Worm (Caenorhabditis elegans) whole organism, mixed stage, embryonic: ENCODE measurements around the gene F20D6.10.

ENCODE experiments used
- M03D4.4 ChIP-seq: sonication (generic microtip); optimal IDR thresholded peaks from 2 replicates; lab custom pipeline; 2017; ENCODE audit warnings: mild to moderate bottlenecking, missing genetic modification characterization, missing compliant biosample characterization
- blmp-1 ChIP-seq: fragments of 150-350 bp; optimal IDR thresholded peaks from 2 replicates; lab custom pipeline; 2014; ENCODE audit warnings: missing biosample characterization, missing genetic modification characterization
- lsy-2 ChIP-seq: fragments of 150-350 bp; optimal IDR thresholded peaks from 2 replicates; lab custom pipeline; 2014; ENCODE audit warnings: missing biosample characterization, missing genetic modification characterization
- nhr-28 ChIP-seq: fragments of 150-350 bp; optimal IDR thresholded peaks from 2 replicates; lab custom pipeline; 2014; ENCODE audit warnings: missing biosample characterization, missing genetic modification characterization
- nhr-76 ChIP-seq: sonication (generic microtip); optimal IDR thresholded peaks from 2 replicates; lab custom pipeline; 2017; ENCODE audit warnings: missing biosample characterization, missing genetic modification characterization
- unc-62 ChIP-seq: fragments of 150-350 bp; optimal IDR thresholded peaks from 2 replicates; lab custom pipeline; 2014; ENCODE audit warnings: missing biosample characterization, missing genetic modification reagents, missing genetic modification characterization

- no peak for TF ChIP-seq nhr-28
- no peak for TF ChIP-seq lsy-2
- TF ChIP-seq blmp-1, result no peak
- no peak for TF ChIP-seq nhr-76 (tag; lab: Kevin White, UChicago)
- no peak for TF ChIP-seq unc-62 (GFP tag; lab: Kevin White, UChicago)
- TF ChIP-seq M03D4.4 (tag; lab: Kevin White, UChicago), result no peak
Observed at ce11 chrV:8223417-8223816, 27.7 kb upstream of the F20D6.10 start.
